Fruit fly (Drosophila melanogaster): Measurements from ENCODE around the gene cm.

cm gene

dm6 chrX:7004101-7004700 lies 6.7 kb downstream of the cm start (continued):
- peak; percentile 75 for TF ChIP-seq ewg (GFP tag; optimal IDR thresholded peaks at IDR 0.05)
- TF ChIP-seq HLH3B (GFP tag; IDR thresholded peaks at IDR 0.05) = peak; percentile 65; the same call in 1 of the 2 replicates
- TF ChIP-seq Ets97D (GFP tag; optimal IDR thresholded peaks at IDR 0.05) = peak; percentile 25
- peak; percentile 8 for TF ChIP-seq ind (GFP tag; optimal IDR thresholded peaks at IDR 0.05)
- TF ChIP-seq CG32772 (GFP tag; IDR thresholded peaks at IDR 0.05) = peak; percentile 40; the same call in 1 of the 2 replicates
- TF ChIP-seq phol (tag; optimal IDR thresholded peaks at IDR 0.05) = no peak
- TF ChIP-seq CG9817 (tag; optimal IDR thresholded peaks at IDR 0.05) = peak; percentile 44
- TF ChIP-seq Antp (GFP tag; optimal IDR thresholded peaks at IDR 0.05) = peak; percentile 76
- peak; percentile 83 for TF ChIP-seq CG17359 (tag; optimal IDR thresholded peaks at IDR 0.05)
- peak; percentile 59 for TF ChIP-seq Myb (GFP tag; optimal IDR thresholded peaks at IDR 0.05)
- TF ChIP-seq CG1602 (GFP tag; optimal IDR thresholded peaks at IDR 0.05) = peak; percentile 83
- no peak for TF ChIP-seq zen2 (GFP tag; IDR thresholded peaks at IDR 0.05; ENCODE audit: partially characterized antibody)
- peak; percentile 67 for TF ChIP-seq CG12391 (tag; optimal IDR thresholded peaks at IDR 0.05)
- no peak for TF ChIP-seq CG13894 (tag; optimal IDR thresholded peaks at IDR 0.05)
- TF ChIP-seq row (GFP tag; IDR thresholded peaks at IDR 0.05) = peak; percentile 23; the same call in 1 of the 3 replicates
- TF ChIP-seq B-H2 (GFP tag; optimal IDR thresholded peaks at IDR 0.05) = no peak
- TF ChIP-seq HLH54F (GFP tag; optimal IDR thresholded peaks at IDR 0.05) = peak; percentile 26
- TF ChIP-seq CG31365 (tag; optimal IDR thresholded peaks at IDR 0.05) = peak; percentile 77
- TF ChIP-seq ci (GFP tag; IDR thresholded peaks at IDR 0.05) = peak; percentile 89
- no peak; the same call in 1 of the 2 replicates for TF ChIP-seq ham (GFP tag; IDR thresholded peaks at IDR 0.05)
- 0 out of 2 replicates have a peak, but pooled peaks have one; percentile 10 for TF ChIP-seq Adf1 (GFP tag; IDR thresholded peaks at IDR 0.05)
- peak; percentile 83 for TF ChIP-seq eyg (GFP tag; optimal IDR thresholded peaks at IDR 0.05)
- TF ChIP-seq CG13296 (GFP tag; optimal IDR thresholded peaks at IDR 0.05) = peak; percentile 67
- TF ChIP-seq CG6689 (GFP tag; IDR thresholded peaks at IDR 0.05) = peak; percentile 68
- peak; percentile 85 for TF ChIP-seq CG18599 (GFP tag; optimal IDR thresholded peaks at IDR 0.05)
- TF ChIP-seq CG14965 (GFP tag; optimal IDR thresholded peaks at IDR 0.05; ENCODE audit: borderline replicate concordance) = peak; percentile 85
- TF ChIP-seq grn (GFP tag; optimal IDR thresholded peaks at IDR 0.05) = peak; percentile 84
- TF ChIP-seq D19A (tag; optimal IDR thresholded peaks at IDR 0.05) = peak; percentile 63
- TF ChIP-seq knrl (GFP tag; IDR thresholded peaks at IDR 0.05; ENCODE audit: partially characterized antibody) = no peak
- peak; percentile 62 for TF ChIP-seq CG4360 (GFP tag; IDR thresholded peaks at IDR 0.05)
- peak; percentile 52; the same call in 1 of the 3 replicates for TF ChIP-seq B-H1 (GFP tag; IDR thresholded peaks at IDR 0.05)
- TF ChIP-seq CTCF (GFP tag; optimal IDR thresholded peaks at IDR 0.05) = peak; percentile 30
- peak; percentile 63 for TF ChIP-seq Hr3 (GFP tag; optimal IDR thresholded peaks at IDR 0.05)
- TF ChIP-seq CG8388 (GFP tag; optimal IDR thresholded peaks at IDR 0.05) = peak; percentile 61
- TF ChIP-seq jing (GFP tag; optimal IDR thresholded peaks at IDR 0.05) = peak; percentile 56
- TF ChIP-seq CG18262 (tag; optimal IDR thresholded peaks at IDR 0.05) = peak; percentile 85
- peak; percentile 58; the same call in 1 of the 2 replicates for TF ChIP-seq CG10321 (GFP tag; IDR thresholded peaks at IDR 0.05)
- TF ChIP-seq CG7839 (tag; optimal IDR thresholded peaks at IDR 0.05) = peak; percentile 64
- TF ChIP-seq CG31388 (GFP tag; optimal IDR thresholded peaks at IDR 0.05) = peak; percentile 62
- peak; percentile 81; the same call in 1 of the 2 replicates for TF ChIP-seq CG14014 (GFP tag; IDR thresholded peaks at IDR 0.05)
- TF ChIP-seq fd3F (GFP tag; optimal IDR thresholded peaks at IDR 0.05) = peak; percentile 51
- peak; percentile 48; the same call in 1 of the 2 replicates for TF ChIP-seq CG32532 (GFP tag; IDR thresholded peaks at IDR 0.05)
- TF ChIP-seq ro (GFP tag; IDR thresholded peaks at IDR 0.05) = no peak
- TF ChIP-seq CG32767 (GFP tag; IDR thresholded peaks at IDR 0.05) = peak; percentile 65
- TF ChIP-seq CG14860 (GFP tag; IDR thresholded peaks at IDR 0.05; ENCODE audit: partially characterized antibody) = no peak
- peak; percentile 59 for TF ChIP-seq CG4730 (GFP tag; IDR thresholded peaks at IDR 0.05)
- TF ChIP-seq dmrt99B (tag; optimal IDR thresholded peaks at IDR 0.05) = peak; percentile 58
- TF ChIP-seq stc (GFP tag; IDR thresholded peaks at IDR 0.05) = peak; percentile 57; the same call in 1 of the 2 replicates
- TF ChIP-seq pan (optimal IDR thresholded peaks at IDR 0.05) = no peak
- peak in 1 of 2 experiments; percentile 74 for TF ChIP-seq pan (GFP tag; optimal IDR thresholded peaks at IDR 0.05 in 1 of 2, IDR thresholded peaks at IDR 0.05 in 1 of 2)
